Worm (Caenorhabditis elegans): ENCODE measurements around the gene T10B5.10.

- TF ChIP-seq mdl-1 (tag; optimal IDR thresholded peaks at IDR 0.05) (peak; percentile 26 to 75), fkh-8 (tag; optimal IDR thresholded peaks at IDR 0.05) (peak; percentile 99), skn-1 (tag; optimal IDR thresholded peaks at IDR 0.05) (peak; percentile 92), nhr-76 (tag; optimal IDR thresholded peaks at IDR 0.05) (no peak), egl-13 (tag; optimal IDR thresholded peaks at IDR 0.05) (peak; percentile 88), rnt-1 (tag; optimal IDR thresholded peaks at IDR 0.05) (peak; percentile 87), nhr-11 (tag; optimal IDR thresholded peaks at IDR 0.05) (peak; percentile 57), unc-98 (GFP tag; IDR thresholded peaks at IDR 0.05) (no peak; the same call in 1 of the 2 replicates), alr-1 (tag; optimal IDR thresholded peaks at IDR 0.05; ENCODE audit: borderline replicate concordance) (no peak), zip-4 (GFP tag; optimal IDR thresholded peaks at IDR 0.05) (no peak)
Observed at ce11 chrV:1871768-1872296, 15.8 kb upstream of the T10B5.10 start, which contains the start of the genes T10B5.4 and cct-7.

All from whole organism, L1 larva.